Worm (Caenorhabditis elegans): ENCODE measurements around the gene mrps-18C.

ce11 chrIII:4893540-4893939, 41.8 kb upstream of the mrps-18C start, which contains the start of gene F26F4.6:
- TF ChIP-seq ceh-39 (tag; optimal IDR thresholded peaks at IDR 0.05) (no peak), sptf-1 (tag; optimal IDR thresholded peaks at IDR 0.05) (no peak), ceh-43 (GFP tag; optimal IDR thresholded peaks at IDR 0.05) (no peak), nhr-28 (tag; optimal IDR thresholded peaks at IDR 0.05) (no peak), drap-1 (GFP tag; optimal IDR thresholded peaks at IDR 0.05) (no peak), mep-1 (tag; optimal IDR thresholded peaks at IDR 0.05) (no peak)
